Fruit fly (Drosophila melanogaster): ENCODE results near the gene CG33500.

Gene CG33500

dm6 chr3L:11557209-11557608 lies 48.8 kb downstream of the CG33500 start (continued):
- TF ChIP-seq CG8290 (GFP tag; optimal IDR thresholded peaks at IDR 0.05) = no peak
- no peak for TF ChIP-seq CG8290 (tag; optimal IDR thresholded peaks at IDR 0.05)
- TF ChIP-seq seq (GFP tag; IDR thresholded peaks at IDR 0.05) = peak; percentile 20; the same call in 1 of the 2 replicates
- TF ChIP-seq CG10267 (tag; optimal IDR thresholded peaks at IDR 0.05) = no peak
- no peak for TF ChIP-seq CG8478 (optimal IDR thresholded peaks at IDR 0.05)

Measured in whole organism, embryonic.